Fruit fly (Drosophila melanogaster) whole organism, embryonic: ENCODE data around the gene Cpr11A.
A peak's percentile ranks its signal among the peaks of the same experiment; 100 is the strongest.

Experiments used
- Atf6 ChIP-seq: fragments of 200-800 bp; sonication (Bioruptor generic); IDR thresholded peaks from 2 replicates; pipeline ENCODE4 v1.3.6; 2022; ENCODE audit warnings: missing biosample characterization, missing genetic modification characterization
- C15 ChIP-seq: fragments of 200-800 bp; sonication (Bioruptor generic); IDR thresholded peaks from 3 replicates; pipeline ENCODE4 v1.3.6; 2022; ENCODE audit warnings: missing biosample characterization, missing genetic modification characterization
- CG11085 ChIP-seq: fragments of 200-800 bp; sonication (Bioruptor generic); IDR thresholded peaks from 2 replicates; pipeline ENCODE4 v1.3.6; 2022; ENCODE audit warnings: missing biosample characterization, missing genetic modification characterization
- CG17328 ChIP-seq: fragments of 200-800 bp; sonication (Bioruptor generic); IDR thresholded peaks from 2 replicates; pipeline ENCODE4 v1.3.6; 2022; ENCODE audit warnings: missing biosample characterization, missing genetic modification characterization
- CG17361 ChIP-seq: fragments of 200-800 bp; sonication (Bioruptor generic); IDR thresholded peaks from 3 replicates; pipeline ENCODE4 v1.3.6; 2022; ENCODE audit warnings: missing biosample characterization, missing genetic modification characterization
- CG17385 ChIP-seq: fragments of 200-800 bp; sonication (Bioruptor generic); optimal IDR thresholded peaks from 3 replicates; lab custom pipeline; 2018; ENCODE audit warnings: missing biosample characterization, mild to moderate bottlenecking, missing genetic modification characterization
- CG2889 ChIP-seq: fragments of 200-800 bp; sonication (Bioruptor generic); IDR thresholded peaks from 3 replicates; pipeline ENCODE4 v1.3.6; 2022; ENCODE audit warnings: missing biosample characterization, missing genetic modification characterization
- CG32767 ChIP-seq: fragments of 200-800 bp; sonication (Bioruptor generic); IDR thresholded peaks from 2 replicates; pipeline ENCODE4 v1.3.6; 2022; ENCODE audit warnings: missing biosample characterization, missing genetic modification characterization
- CG4328 ChIP-seq: fragments of 200-800 bp; sonication (Bioruptor generic); optimal IDR thresholded peaks from 3 replicates; lab custom pipeline; 2017; ENCODE audit warnings: missing biosample characterization, missing genetic modification reagents, missing genetic modification characterization
- CG43689 ChIP-seq: fragments of 200-800 bp; sonication (Bioruptor generic); IDR thresholded peaks from 2 replicates; pipeline ENCODE4 v1.3.6; 2022; ENCODE audit warnings: missing biosample characterization, missing genetic modification characterization
- CG6813 ChIP-seq: fragments of 200-800 bp; sonication (Bioruptor generic); optimal IDR thresholded peaks from 2 replicates; lab custom pipeline; 2017; ENCODE audit warnings: missing biosample characterization, missing genetic modification characterization, mild to moderate bottlenecking, moderate library complexity, missing genetic modification reagents
- CG7556 ChIP-seq: fragments of 200-800 bp; sonication (Bioruptor generic); optimal IDR thresholded peaks from 2 replicates; lab custom pipeline; 2017; ENCODE audit warnings: missing biosample characterization, mild to moderate bottlenecking, missing genetic modification characterization
- CG8359 ChIP-seq: fragments of 200-800 bp; sonication (Bioruptor generic); optimal IDR thresholded peaks from 2 replicates; lab custom pipeline; 2017; ENCODE audit warnings: missing biosample characterization, mild to moderate bottlenecking, missing genetic modification characterization, borderline replicate concordance
- Chrac-16 ChIP-seq: fragments of 200-800 bp; sonication (Bioruptor generic); optimal IDR thresholded peaks from 3 replicates; lab custom pipeline; 2016; ENCODE audit warnings: missing biosample characterization, missing genetic modification characterization
- CoRest ChIP-seq: fragments of 200-800 bp; sonication (Bioruptor generic); optimal IDR thresholded peaks from 3 replicates; lab custom pipeline; 2018; ENCODE audit warnings: missing biosample characterization, mild to moderate bottlenecking, missing genetic modification characterization, moderate library complexity
- Dbx ChIP-seq: fragments of 200-800 bp; sonication (Bioruptor generic); IDR thresholded peaks from 3 replicates; pipeline ENCODE4 v1.3.6; 2022; ENCODE audit warnings: missing biosample characterization, missing genetic modification characterization
- Deaf1 ChIP-seq: fragments of 200-800 bp; optimal IDR thresholded peaks from 3 replicates; lab custom pipeline; 2019; ENCODE audit warnings: missing biosample characterization, mild to moderate bottlenecking, missing genetic modification characterization, moderate library complexity
- ERR ChIP-seq: fragments of 200-800 bp; sonication (Bioruptor generic); optimal IDR thresholded peaks from 2 replicates; lab custom pipeline; 2016; ENCODE audit warnings: missing biosample characterization, missing genetic modification characterization
- Fer3 ChIP-seq: fragments of 200-800 bp; sonication (Bioruptor generic); optimal IDR thresholded peaks from 2 replicates; lab custom pipeline; 2018; ENCODE audit warnings: missing biosample characterization, mild to moderate bottlenecking, missing genetic modification characterization, moderate library complexity
- Hmr ChIP-seq: fragments of 200-800 bp; sonication (Bioruptor generic); optimal IDR thresholded peaks from 3 replicates; lab custom pipeline; 2017; ENCODE audit warnings: mild to moderate bottlenecking, missing biosample characterization, missing genetic modification reagents, missing genetic modification characterization
- Hmx ChIP-seq: fragments of 200-800 bp; sonication (Bioruptor generic); optimal IDR thresholded peaks from 2 replicates; lab custom pipeline; 2016; ENCODE audit warnings: missing biosample characterization, missing genetic modification characterization
- Meics ChIP-seq: fragments of 200-800 bp; sonication (Bioruptor generic); optimal IDR thresholded peaks from 2 replicates; lab custom pipeline; 2017; ENCODE audit warnings: missing biosample characterization, mild to moderate bottlenecking, missing genetic modification characterization
- PHDP ChIP-seq: fragments of 200-800 bp; sonication (Bioruptor generic); optimal IDR thresholded peaks from 3 replicates; lab custom pipeline; 2018; ENCODE audit warnings: missing biosample characterization, mild to moderate bottlenecking, missing genetic modification characterization, moderate library complexity
- Poxn ChIP-seq: fragments of 200-800 bp; sonication (Bioruptor generic); IDR thresholded peaks from 2 replicates; pipeline ENCODE4 v1.3.6; 2022; ENCODE audit warnings: missing biosample characterization, missing genetic modification characterization
- Rfx ChIP-seq: fragments of 200-800 bp; sonication (Bioruptor generic); IDR thresholded peaks from 2 replicates; pipeline ENCODE4 v1.3.6; 2022; ENCODE audit warnings: missing biosample characterization, missing genetic modification characterization
- Stat92E ChIP-seq, 3 experiments: fragments of >200 bp in 2 of 3; fragments of 200-800 bp in 1 of 3; sonication (Bioruptor generic) in 1 of 3; optimal IDR thresholded peaks; 2 replicates each; lab custom pipeline; 2017 to 2019; ENCODE audit warnings: missing biosample characterization in 3 of 3, missing genetic modification characterization in 3 of 3, mild to moderate bottlenecking in 1 of 3, moderate library complexity in 1 of 3
- TFAM ChIP-seq: fragments of 200-800 bp; sonication (Bioruptor generic); optimal IDR thresholded peaks from 2 replicates; lab custom pipeline; 2017; ENCODE audit warnings: missing biosample characterization, missing genetic modification characterization, inconsistent platforms
- Xbp1 ChIP-seq: fragments of 200-800 bp; sonication (Bioruptor generic); optimal IDR thresholded peaks from 3 replicates; lab custom pipeline; 2016; ENCODE audit warnings: missing biosample characterization, mild to moderate bottlenecking, missing genetic modification characterization
- ab ChIP-seq: fragments of 200-800 bp; sonication (Bioruptor generic); optimal IDR thresholded peaks from 2 replicates; lab custom pipeline; 2016; ENCODE audit warnings: missing biosample characterization, missing genetic modification characterization
- abd-A ChIP-seq: fragments of 200-800 bp; sonication (Bioruptor generic); optimal IDR thresholded peaks from 3 replicates; lab custom pipeline; 2019; ENCODE audit warnings: missing biosample characterization, mild to moderate bottlenecking, missing genetic modification characterization, moderate library complexity
- amos ChIP-seq: fragments of 200-800 bp; sonication (Bioruptor generic); IDR thresholded peaks from 2 replicates; pipeline ENCODE4 v1.3.6; 2022; ENCODE audit warnings: missing biosample characterization, missing genetic modification characterization; ENCODE audit not compliant: partially characterized antibody
- cas ChIP-seq: fragments of 200-800 bp; sonication (Bioruptor generic); IDR thresholded peaks from 2 replicates; pipeline ENCODE4 v1.3.6; 2022; ENCODE audit warnings: missing biosample characterization, missing genetic modification characterization
- chn ChIP-seq: fragments of 200-800 bp; sonication (Bioruptor generic); optimal IDR thresholded peaks from 2 replicates; lab custom pipeline; 2016; ENCODE audit warnings: missing biosample characterization, missing genetic modification characterization
- crp ChIP-seq, 2 experiments: fragments of 200-800 bp; sonication (Bioruptor generic); optimal IDR thresholded peaks; 2 replicates in 1 of 2; 3 replicates in 1 of 2; lab custom pipeline; 2017; ENCODE audit warnings: missing biosample characterization in 2 of 2, missing genetic modification characterization in 2 of 2, mild to moderate bottlenecking in 1 of 2, moderate library complexity in 1 of 2
- cwo ChIP-seq: fragments of 200-800 bp; sonication (Bioruptor generic); optimal IDR thresholded peaks from 3 replicates; lab custom pipeline; 2017; ENCODE audit warnings: missing biosample characterization, missing genetic modification characterization, mild to moderate bottlenecking, moderate library complexity, missing genetic modification reagents
- dati ChIP-seq: fragments of 200-800 bp; sonication (Bioruptor generic); IDR thresholded peaks from 2 replicates; pipeline ENCODE4 v1.3.6; 2022; ENCODE audit warnings: missing biosample characterization, missing genetic modification characterization
- dysf ChIP-seq: fragments of 200-800 bp; sonication (Bioruptor generic); IDR thresholded peaks from 3 replicates; pipeline ENCODE4 v1.3.6; 2022; ENCODE audit warnings: missing biosample characterization, missing genetic modification characterization
- fd64A ChIP-seq: fragments of 200-800 bp; sonication (Bioruptor generic); optimal IDR thresholded peaks from 3 replicates; lab custom pipeline; 2018; ENCODE audit warnings: missing biosample characterization, mild to moderate bottlenecking, missing genetic modification characterization
- fru ChIP-seq: fragments of >200 bp; optimal IDR thresholded peaks from 2 replicates; lab custom pipeline; 2017
- gsb-n ChIP-seq: fragments of 200-800 bp; sonication (Bioruptor generic); optimal IDR thresholded peaks from 3 replicates; lab custom pipeline; 2018; ENCODE audit warnings: missing biosample characterization, mild to moderate bottlenecking, missing genetic modification characterization
- hkb ChIP-seq, 2 experiments: fragments of 200-800 bp in 1 of 2; fragments of >200 bp in 1 of 2; sonication (Bioruptor generic) in 1 of 2; IDR thresholded peaks in 1 of 2; optimal IDR thresholded peaks in 1 of 2; 2 replicates each; pipeline versions ENCODE4 v1.3.6 to Lab custom; 2017 to 2022; ENCODE audit warnings: missing biosample characterization in 1 of 2, missing genetic modification characterization in 1 of 2
- hth ChIP-seq: fragments of >200 bp; optimal IDR thresholded peaks from 2 replicates; lab custom pipeline; 2017; ENCODE audit warnings: inconsistent platforms
- prd ChIP-seq, 3 experiments: fragments of >200 bp in 2 of 3; fragments of 200-800 bp in 1 of 3; sonication (Bioruptor generic) in 1 of 3; optimal IDR thresholded peaks in 2 of 3; IDR thresholded peaks in 1 of 3; 2 replicates in 2 of 3; 3 replicates in 1 of 3; pipeline versions ENCODE4 v1.3.6 to Lab custom; 2017 to 2022; ENCODE audit warnings: missing biosample characterization in 1 of 3, missing genetic modification characterization in 1 of 3
- schlank ChIP-seq: fragments of 200-800 bp; sonication (Bioruptor generic); optimal IDR thresholded peaks from 2 replicates; lab custom pipeline; 2018; ENCODE audit warnings: missing biosample characterization, mild to moderate bottlenecking, missing genetic modification characterization
- tin ChIP-seq: fragments of 200-800 bp; sonication (Bioruptor generic); optimal IDR thresholded peaks from 3 replicates; lab custom pipeline; 2016; ENCODE audit warnings: missing biosample characterization, missing genetic modification characterization
- wdn ChIP-seq: fragments of 200-800 bp; sonication (Bioruptor generic); IDR thresholded peaks from 2 replicates; pipeline ENCODE4 v1.3.6; 2022; ENCODE audit warnings: missing biosample characterization, missing genetic modification characterization
- zen ChIP-seq: fragments of 200-800 bp; sonication (Bioruptor generic); optimal IDR thresholded peaks from 3 replicates; lab custom pipeline; 2018; ENCODE audit warnings: missing biosample characterization, mild to moderate bottlenecking, missing genetic modification characterization, moderate library complexity

The Cpr11A gene

DNA sequence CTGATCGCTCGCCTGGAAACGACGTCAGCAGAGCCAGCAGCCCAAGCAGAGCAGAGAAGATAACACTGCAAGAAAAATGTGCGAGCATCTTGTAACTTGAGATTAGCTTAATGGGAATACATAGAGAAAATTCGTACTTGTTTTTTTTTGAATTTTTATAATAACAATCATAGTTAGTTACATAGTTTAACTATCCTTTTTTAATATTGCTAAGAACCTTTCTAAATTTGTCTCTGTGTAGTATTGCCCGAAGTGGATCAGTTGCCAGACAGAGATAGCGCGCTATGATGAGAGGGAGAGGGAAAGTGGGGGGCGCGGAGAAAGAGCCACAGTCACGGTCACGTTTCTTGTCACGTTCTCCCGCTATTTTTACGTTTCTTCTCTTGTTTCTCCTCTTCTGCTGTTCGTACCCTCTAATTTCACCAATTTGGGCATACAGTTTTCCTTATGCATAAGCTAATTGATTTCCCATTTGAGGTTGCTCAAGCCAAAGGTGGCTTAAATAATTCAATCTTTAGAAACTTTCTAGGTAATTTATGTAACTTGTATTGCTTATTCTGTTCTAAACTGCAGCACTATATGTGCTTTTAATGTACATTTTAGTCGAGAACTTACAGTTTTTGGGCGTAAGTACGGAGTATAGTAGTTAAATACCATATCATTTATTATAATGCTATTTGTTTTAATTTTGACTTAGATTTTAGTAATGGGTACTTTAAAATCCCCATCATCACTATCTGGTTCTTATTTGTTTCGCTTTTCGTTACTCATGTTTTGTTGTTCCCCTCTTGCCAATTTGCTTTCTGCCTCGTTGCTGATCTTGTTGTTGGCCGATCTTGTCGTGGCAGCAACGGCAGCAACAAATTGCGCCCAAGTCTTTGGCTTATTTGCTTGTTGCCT, 24.2 kb downstream of the Cpr11A start (continued):
- TF ChIP-seq tin (GFP tag; lab: Kevin White, UChicago) (peak; percentile 75), chn (peak; percentile 79), Stat92E (GFP tag; optimal IDR thresholded peaks at IDR 0.05; lab: Kevin White, UChicago) (peak in 1 of 3 experiments; percentile 60), Dbx (GFP tag; lab: Robert Waterston, UW) (peak; percentile 63; the same call in 1 of the 3 replicates), Atf6 (GFP tag; lab: Robert Waterston, UW) (peak; percentile 40; the same call in 1 of the 2 replicates), Fer3 (peak; percentile 76), Hmr (GFP tag; lab: Kevin White, UChicago) (peak; percentile 51), TFAM (GFP tag; lab: Kevin White, UChicago) (peak; percentile 18), CG43689 (GFP tag; lab: Robert Waterston, UW) (no peak), Chrac-16 (GFP tag; lab: Kevin White, UChicago) (peak; percentile 72), dati (GFP tag; lab: Robert Waterston, UW) (no peak), Rfx (GFP tag; lab: Robert Waterston, UW) (peak; percentile 72), abd-A (tag; lab: Kevin White, UChicago) (no peak), Meics (GFP tag; lab: Kevin White, UChicago) (peak; percentile 31), CG17328 (GFP tag; lab: Robert Waterston, UW) (peak; percentile 82), CG4328 (peak; percentile 50), cwo (GFP tag; lab: Kevin White, UChicago) (peak; percentile 88), fd64A (GFP tag; lab: Kevin White, UChicago) (peak; percentile 59), Xbp1 (peak; percentile 69), ERR (GFP tag; lab: Kevin White, UChicago) (peak; percentile 52), prd (optimal IDR thresholded peaks at IDR 0.05; lab: Kevin White, UChicago) (no peak), prd (GFP tag; IDR thresholded peaks at IDR 0.05; lab: Robert Waterston, UW) (peak; percentile 77), CG11085 (GFP tag; lab: Robert Waterston, UW) (peak; percentile 41; the same call in 1 of the 2 replicates), fru (lab: Kevin White, UChicago) (no peak), Deaf1 (tag; lab: Kevin White, UChicago) (no peak), PHDP (tag; lab: Kevin White, UChicago) (peak; percentile 84), C15 (GFP tag; lab: Robert Waterston, UW) (0 out of 3 replicates have a peak, but pooled peaks have one; percentile 55), CG32767 (GFP tag; lab: Robert Waterston, UW) (peak; percentile 70), cas (peak; percentile 40; the same call in 1 of the 2 replicates), dysf (GFP tag; lab: Robert Waterston, UW) (peak; percentile 79), hth (no peak), CG6813 (GFP tag; lab: Kevin White, UChicago) (peak; percentile 55), wdn (peak; percentile 65; the same call in 1 of the 2 replicates), CG17385 (GFP tag; lab: Kevin White, UChicago) (peak; percentile 70), CG7556 (GFP tag; lab: Kevin White, UChicago) (peak; percentile 70), CG2889 (GFP tag; lab: Robert Waterston, UW) (peak; percentile 44; the same call in 1 of the 3 replicates), CoRest (tag; lab: Kevin White, UChicago) (peak; percentile 80), zen (tag; lab: Kevin White, UChicago) (peak; percentile 74), gsb-n (tag; lab: Kevin White, UChicago) (peak; percentile 85), CG8359 (GFP tag; lab: Kevin White, UChicago) (peak; percentile 59), Hmx (GFP tag; lab: Kevin White, UChicago) (peak; percentile 45), Poxn (GFP tag; lab: Robert Waterston, UW) (0 out of 2 replicates have a peak, but pooled peaks have one; percentile 15), amos (GFP tag; lab: Robert Waterston, UW) (no peak), ab (GFP tag; lab: Kevin White, UChicago) (no peak), CG17361 (GFP tag; lab: Robert Waterston, UW) (peak; percentile 86), crp (GFP tag; optimal IDR thresholded peaks at IDR 0.05; lab: Kevin White, UChicago) (no peak), schlank (tag; lab: Kevin White, UChicago) (no peak), hkb (optimal IDR thresholded peaks at IDR 0.05; lab: Kevin White, UChicago) (no peak), hkb (GFP tag; IDR thresholded peaks at IDR 0.05; lab: Robert Waterston, UW) (peak; percentile 79)
